Worm (Caenorhabditis elegans): ENCODE results near the gene C44H9.5.

DNA sequence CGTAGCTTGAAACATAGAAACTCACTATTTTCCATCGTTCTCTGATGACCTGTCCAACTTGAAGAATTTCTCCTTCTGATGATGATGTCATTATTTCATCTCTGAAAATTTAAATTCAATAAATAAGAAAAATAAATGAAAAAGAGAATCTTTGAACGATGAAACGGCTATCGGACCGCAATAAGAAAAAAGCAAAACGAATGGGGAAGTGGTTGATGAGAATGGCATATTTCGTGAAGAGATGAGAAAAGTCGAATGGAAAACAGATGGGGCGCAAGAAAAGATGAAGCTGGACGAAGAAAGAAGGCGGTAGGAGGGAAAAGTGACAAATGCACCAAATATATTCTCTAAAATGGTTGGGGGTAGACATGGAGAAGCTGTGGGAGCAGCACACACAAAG, 46.1 kb upstream of the C44H9.5 start, which contains the start of gene ttbk-7:
- TF ChIP-seq xnd-1 (tag; optimal IDR thresholded peaks at IDR 0.05) (no peak), D2030.7 (GFP tag; IDR thresholded peaks at IDR 0.05) (no peak), lsl-1 (GFP tag; optimal IDR thresholded peaks at IDR 0.05) (no peak), ets-4 (GFP tag; optimal IDR thresholded peaks at IDR 0.05) (no peak), dox-1 (GFP tag; IDR thresholded peaks at IDR 0.05) (no peak), him-1 (tag; optimal IDR thresholded peaks at IDR 0.05) (no peak), nhr-90 (tag; optimal IDR thresholded peaks at IDR 0.05) (no peak), attf-3 (GFP tag; conservative IDR thresholded peaks at IDR 0.05) (no peak), unc-62 (GFP tag; optimal IDR thresholded peaks at IDR 0.05) (no peak), repo-1 (tag; optimal IDR thresholded peaks at IDR 0.05) (no peak), B0035.1 (tag; optimal IDR thresholded peaks at IDR 0.05) (no peak), let-607 (tag; optimal IDR thresholded peaks at IDR 0.05) (no peak), die-1 (tag; optimal IDR thresholded peaks at IDR 0.05) (no peak), fkh-3 (tag; optimal IDR thresholded peaks at IDR 0.05) (no peak)

All from whole organism, young adult.